Fruit fly (Drosophila melanogaster): Measurements from ENCODE around the gene Hipk.

The Hipk gene

DNA sequence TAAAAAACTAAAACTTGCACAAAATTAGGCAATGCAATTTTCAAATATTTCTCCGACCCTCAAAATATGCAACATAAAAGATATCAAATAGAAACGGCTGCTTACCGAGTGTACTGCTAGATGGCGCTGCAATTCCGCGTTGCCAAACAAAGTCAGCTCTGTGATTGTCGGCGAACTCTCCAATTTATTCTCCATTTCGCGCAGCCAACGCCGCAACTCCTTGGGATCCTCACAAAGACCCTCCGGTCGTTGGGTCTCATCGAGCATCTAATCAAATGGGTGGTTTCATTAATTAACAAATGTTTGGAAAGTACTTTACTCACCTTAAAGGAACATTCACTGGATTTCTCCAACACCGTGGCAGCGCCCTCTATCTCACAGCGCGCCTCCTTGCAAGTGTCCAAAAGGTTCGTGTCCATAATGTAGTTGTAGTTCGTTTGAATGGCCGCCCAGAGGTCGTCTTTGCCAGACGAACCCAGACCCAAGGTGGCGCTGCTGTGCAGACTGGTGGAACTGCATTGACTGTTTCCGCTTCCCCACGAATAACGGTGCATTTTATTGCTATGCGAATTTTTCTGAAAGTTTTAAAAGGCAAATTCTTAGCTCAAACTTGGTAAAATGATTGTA is 37.0 kb upstream of the Hipk start (continued):
- TF ChIP-seq Abd-B (GFP tag; optimal IDR thresholded peaks at IDR 0.05) = peak; percentile 35
- peak; percentile 77 for TF ChIP-seq pb (GFP tag; optimal IDR thresholded peaks at IDR 0.05)
- TF ChIP-seq CG6175 (GFP tag; IDR thresholded peaks at IDR 0.05) = peak; percentile 65; the same call in 2 of the 3 replicates
- no peak for TF ChIP-seq yki (optimal IDR thresholded peaks at IDR 0.05)
- TF ChIP-seq run (tag; optimal IDR thresholded peaks at IDR 0.05) = no peak
- peak; percentile 67 for TF ChIP-seq ssp (GFP tag; IDR thresholded peaks at IDR 0.05)
- peak; percentile 51 for TF ChIP-seq CG10462 (GFP tag; optimal IDR thresholded peaks at IDR 0.05)
- TF ChIP-seq fu2 (GFP tag; optimal IDR thresholded peaks at IDR 0.05) = peak; percentile 72
- no peak for TF ChIP-seq sim (GFP tag; IDR thresholded peaks at IDR 0.05)
- TF ChIP-seq lbe (GFP tag; optimal IDR thresholded peaks at IDR 0.05) = no peak
- no peak for TF ChIP-seq Hmx (GFP tag; optimal IDR thresholded peaks at IDR 0.05)
- TF ChIP-seq CG33213 (GFP tag; optimal IDR thresholded peaks at IDR 0.05) = peak; percentile 82
- TF ChIP-seq Pdp1 (GFP tag; optimal IDR thresholded peaks at IDR 0.05) = peak; percentile 61 to 86
- TF ChIP-seq Drgx (GFP tag; IDR thresholded peaks at IDR 0.05) = peak; percentile 7; the same call in 1 of the 2 replicates
- TF ChIP-seq Sry-δ (GFP tag; optimal IDR thresholded peaks at IDR 0.05) = peak; percentile 51
- TF ChIP-seq insv (GFP tag; optimal IDR thresholded peaks at IDR 0.05) = peak in 1 of 2 experiments; percentile 76
- peak; percentile 51; the same call in 1 of the 2 replicates for TF ChIP-seq seq (GFP tag; IDR thresholded peaks at IDR 0.05)
- TF ChIP-seq pfk (GFP tag; optimal IDR thresholded peaks at IDR 0.05) = peak; percentile 25
- no peak for TF ChIP-seq CG5180 (GFP tag; optimal IDR thresholded peaks at IDR 0.05)
- TF ChIP-seq cato (GFP tag; optimal IDR thresholded peaks at IDR 0.05; ENCODE audit: borderline replicate concordance) = peak; percentile 12
- peak; percentile 39 for TF ChIP-seq CG11398 (GFP tag; optimal IDR thresholded peaks at IDR 0.05)
- peak; percentile 85 for TF ChIP-seq jumu (GFP tag; optimal IDR thresholded peaks at IDR 0.05)
- TF ChIP-seq CHES-1-like (GFP tag; optimal IDR thresholded peaks at IDR 0.05) = peak; percentile 73
- TF ChIP-seq C15 (GFP tag; IDR thresholded peaks at IDR 0.05) = no peak
- no peak for TF ChIP-seq nau (GFP tag; optimal IDR thresholded peaks at IDR 0.05)
- peak; percentile 78 for TF ChIP-seq Rx (GFP tag; IDR thresholded peaks at IDR 0.05)
- no peak for TF ChIP-seq Xrp1 (GFP tag; IDR thresholded peaks at IDR 0.05)
- peak; percentile 25 for TF ChIP-seq odd (GFP tag; optimal IDR thresholded peaks at IDR 0.05)
- TF ChIP-seq chm (GFP tag; IDR thresholded peaks at IDR 0.05) = peak; percentile 66
- TF ChIP-seq BtbVII (GFP tag; optimal IDR thresholded peaks at IDR 0.05) = no peak
- TF ChIP-seq zen2 (GFP tag; IDR thresholded peaks at IDR 0.05; ENCODE audit: partially characterized antibody) = no peak
- TF ChIP-seq Camta (GFP tag; optimal IDR thresholded peaks at IDR 0.05) = peak; percentile 63
- peak; percentile 65; the same call in 1 of the 3 replicates for TF ChIP-seq so (GFP tag; IDR thresholded peaks at IDR 0.05)
- peak; percentile 69 for TF ChIP-seq CG7786 (GFP tag; optimal IDR thresholded peaks at IDR 0.05)
- peak; percentile 66 for TF ChIP-seq CG14014 (GFP tag; IDR thresholded peaks at IDR 0.05)
- peak; percentile 69 for TF ChIP-seq Aef1 (GFP tag; IDR thresholded peaks at IDR 0.05)
- peak; percentile 50 for TF ChIP-seq PHDP (tag; optimal IDR thresholded peaks at IDR 0.05)
- peak; percentile 75 for TF ChIP-seq Side (GFP tag; optimal IDR thresholded peaks at IDR 0.05)
- TF ChIP-seq Dfd (GFP tag; optimal IDR thresholded peaks at IDR 0.05) = no peak
- TF ChIP-seq bbx (GFP tag; IDR thresholded peaks at IDR 0.05; ENCODE audit: partially characterized antibody) = no peak; the same call in 1 of the 2 replicates
- peak; percentile 69 for TF ChIP-seq CG10366 (GFP tag; IDR thresholded peaks at IDR 0.05)
- TF ChIP-seq CG18619 (GFP tag; optimal IDR thresholded peaks at IDR 0.05) = peak; percentile 75
- TF ChIP-seq grn (GFP tag; optimal IDR thresholded peaks at IDR 0.05) = peak; percentile 18
- peak; percentile 75; the same call in 2 of the 3 replicates for TF ChIP-seq gce (GFP tag; IDR thresholded peaks at IDR 0.05)
- TF ChIP-seq CG13424 (tag; optimal IDR thresholded peaks at IDR 0.05) = peak; percentile 51
- TF ChIP-seq CG9817 (tag; optimal IDR thresholded peaks at IDR 0.05) = peak; percentile 81

Measured in whole organism, embryonic.